Fruit fly (Drosophila melanogaster): ENCODE results near the gene CG34298.

CG34298 gene

DNA sequence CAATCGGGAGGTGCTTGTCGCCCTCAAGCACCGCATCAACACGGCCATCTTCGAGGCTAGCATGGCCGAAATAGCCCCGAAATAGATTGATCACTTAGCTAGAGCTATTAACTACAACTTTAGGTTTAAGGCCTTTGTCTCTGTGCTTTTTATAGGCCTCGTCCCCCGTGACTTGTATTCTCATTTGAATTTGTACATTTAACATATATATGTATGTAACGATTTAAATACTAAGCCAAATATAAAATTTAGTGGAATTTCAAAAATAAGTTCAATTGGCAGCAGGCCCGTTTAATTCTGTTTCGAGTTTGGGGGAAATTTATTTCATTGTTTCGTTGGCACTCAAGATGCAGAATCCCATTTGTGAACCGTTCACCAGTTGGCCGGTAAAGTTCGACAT, at the start of gene CG34298:
Gene CG34298, plus strand, starts transcription at position 301 of the 400 bp plus-strand sequence.
- TF ChIP-seq tai (GFP tag; optimal IDR thresholded peaks at IDR 0.05): no peak

dm6 chr3R:29959329-29959728, 40.3 kb upstream of the CG34298 start:
- TF ChIP-seq Dfd (GFP tag; optimal IDR thresholded peaks at IDR 0.05): no peak
- no peak for TF ChIP-seq rgr (GFP tag; optimal IDR thresholded peaks at IDR 0.05)
- no peak for TF ChIP-seq brk (GFP tag; optimal IDR thresholded peaks at IDR 0.05)
- no peak for TF ChIP-seq Abd-B (GFP tag; optimal IDR thresholded peaks at IDR 0.05)
- TF ChIP-seq HLH106 (tag; optimal IDR thresholded peaks at IDR 0.05): no peak
- no peak for TF ChIP-seq Hnf4 (GFP tag; optimal IDR thresholded peaks at IDR 0.05)
- no peak for TF ChIP-seq Hr78 (GFP tag; optimal IDR thresholded peaks at IDR 0.05)
- no peak for TF ChIP-seq Hr83 (GFP tag; optimal IDR thresholded peaks at IDR 0.05; ENCODE audit: poor library complexity, severe bottlenecking)
- TF ChIP-seq usp (GFP tag; optimal IDR thresholded peaks at IDR 0.05): no peak
- TF ChIP-seq br (GFP tag; optimal IDR thresholded peaks at IDR 0.05): no peak
- TF ChIP-seq h (GFP tag; optimal IDR thresholded peaks at IDR 0.05): no peak
- TF ChIP-seq Dif (GFP tag; optimal IDR thresholded peaks at IDR 0.05; ENCODE audit: partially characterized antibody): no peak
- no peak for TF ChIP-seq CG32264 (GFP tag; optimal IDR thresholded peaks at IDR 0.05)
- TF ChIP-seq lola (GFP tag; optimal IDR thresholded peaks at IDR 0.05): no peak
- TF ChIP-seq woc (GFP tag; optimal IDR thresholded peaks at IDR 0.05): no peak
- TF ChIP-seq GATAd (GFP tag; optimal IDR thresholded peaks at IDR 0.05): no peak
- no peak for TF ChIP-seq jim (GFP tag; optimal IDR thresholded peaks at IDR 0.05)
- no peak for TF ChIP-seq dl (GFP tag; optimal IDR thresholded peaks at IDR 0.05; ENCODE audit: insufficient read depth in 1 of 2, partially characterized antibody in 2 of 2)
- no peak for TF ChIP-seq tai (GFP tag; optimal IDR thresholded peaks at IDR 0.05)

DNA sequence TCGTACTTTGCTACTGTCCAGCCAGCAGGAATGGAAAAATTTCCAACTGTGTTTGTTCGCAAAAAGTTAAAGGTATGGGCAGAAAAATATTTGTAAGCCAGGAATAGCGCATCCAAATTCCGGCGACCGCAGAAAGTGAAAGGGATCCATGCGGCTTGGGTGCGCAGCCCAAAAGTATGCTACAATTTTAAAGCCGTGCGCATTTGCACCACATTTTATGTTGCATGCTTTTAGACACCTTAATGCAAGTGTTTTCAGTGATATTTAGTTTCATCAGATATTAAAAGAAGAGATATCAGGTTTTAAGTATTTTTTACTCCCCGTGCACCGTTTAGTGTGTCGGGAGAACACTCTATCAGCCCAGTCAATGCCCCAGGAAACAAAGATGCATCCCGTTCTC, 36.5 kb upstream of the CG34298 start:
- no peak for TF ChIP-seq N (GFP tag; optimal IDR thresholded peaks at IDR 0.05)
- no peak for TF ChIP-seq Jra (GFP tag; optimal IDR thresholded peaks at IDR 0.05)
- TF ChIP-seq br (GFP tag; optimal IDR thresholded peaks at IDR 0.05): no peak
- no peak for TF ChIP-seq usp (GFP tag; optimal IDR thresholded peaks at IDR 0.05)
- TF ChIP-seq Dfd (GFP tag; optimal IDR thresholded peaks at IDR 0.05): no peak
- TF ChIP-seq brk (GFP tag; optimal IDR thresholded peaks at IDR 0.05): no peak
- no peak for TF ChIP-seq OdsH (GFP tag; optimal IDR thresholded peaks at IDR 0.05)
- TF ChIP-seq CG9705 (GFP tag; optimal IDR thresholded peaks at IDR 0.05): no peak
- no peak for TF ChIP-seq jim (GFP tag; optimal IDR thresholded peaks at IDR 0.05)
- no peak for TF ChIP-seq sage (GFP tag; optimal IDR thresholded peaks at IDR 0.05)
- TF ChIP-seq pan (optimal IDR thresholded peaks at IDR 0.05): no peak

dm6 chr3R:29969347-29969746, 30.2 kb upstream of the CG34298 start, which contains the start of gene TkR99D:
Gene TkR99D, minus strand, starts transcription at chr3R:29969447.
- TF ChIP-seq rgr (GFP tag; optimal IDR thresholded peaks at IDR 0.05) (no peak), psq (GFP tag; optimal IDR thresholded peaks at IDR 0.05) (no peak), Myc (optimal IDR thresholded peaks at IDR 0.05) (no peak)

dm6 chr3R:29978595-29978994, 21.0 kb upstream of the CG34298 start:
- TF ChIP-seq tai (GFP tag; optimal IDR thresholded peaks at IDR 0.05): no peak
- peak; percentile 32 for TF ChIP-seq Sp1 (GFP tag; optimal IDR thresholded peaks at IDR 0.05)
- TF ChIP-seq br (GFP tag; optimal IDR thresholded peaks at IDR 0.05): peak; percentile 32
- TF ChIP-seq h (GFP tag; optimal IDR thresholded peaks at IDR 0.05): peak; percentile 46
- TF ChIP-seq foxo (GFP tag; optimal IDR thresholded peaks at IDR 0.05): peak in 1 of 2 experiments; percentile 40
- no peak for TF ChIP-seq pan (optimal IDR thresholded peaks at IDR 0.05)
- no peak for TF ChIP-seq brk (GFP tag; optimal IDR thresholded peaks at IDR 0.05)
- TF ChIP-seq dl (GFP tag; optimal IDR thresholded peaks at IDR 0.05; ENCODE audit: insufficient read depth in 1 of 2, partially characterized antibody in 2 of 2): no peak
- TF ChIP-seq fru (GFP tag; optimal IDR thresholded peaks at IDR 0.05): peak; percentile 48
- peak; percentile 39 for TF ChIP-seq ey (GFP tag; optimal IDR thresholded peaks at IDR 0.05)
- peak; percentile 49 for TF ChIP-seq HLH106 (tag; optimal IDR thresholded peaks at IDR 0.05)
- TF ChIP-seq Dif (GFP tag; optimal IDR thresholded peaks at IDR 0.05; ENCODE audit: partially characterized antibody): no peak
- peak; percentile 32 for TF ChIP-seq rgr (GFP tag; optimal IDR thresholded peaks at IDR 0.05)
- TF ChIP-seq OdsH (GFP tag; optimal IDR thresholded peaks at IDR 0.05): peak; percentile 24
- no peak for TF ChIP-seq usp (GFP tag; optimal IDR thresholded peaks at IDR 0.05)
- no peak for TF ChIP-seq Hr78 (GFP tag; optimal IDR thresholded peaks at IDR 0.05)
- TF ChIP-seq CG32264 (GFP tag; optimal IDR thresholded peaks at IDR 0.05): no peak

Data from whole organism, wandering third instar larva.